Worm (Caenorhabditis elegans) whole organism, late embryonic: Measurements from ENCODE around the gene gfl-1.

Experiments used
- F13H6.1 ChIP-seq: sonication (generic microtip); optimal IDR thresholded peaks from 2 replicates; lab custom pipeline; 2016; ENCODE audit warnings: missing genetic modification characterization, missing compliant biosample characterization
- K02D7.2 ChIP-seq: sonication (generic microtip); optimal IDR thresholded peaks from 2 replicates; lab custom pipeline; 2017; ENCODE audit warnings: mild to moderate bottlenecking, missing genetic modification characterization, missing compliant biosample characterization
- Y22D7AL.16 ChIP-seq: sonication (generic microtip); optimal IDR thresholded peaks from 2 replicates; lab custom pipeline; 2016; ENCODE audit warnings: missing genetic modification characterization, missing compliant biosample characterization
- ama-1 ChIP-seq: fragments of 150-350 bp; optimal IDR thresholded peaks from 2 replicates; lab custom pipeline; 2014
- ceh-18 ChIP-seq: sonication (generic microtip); optimal IDR thresholded peaks from 2 replicates; lab custom pipeline; 2016; ENCODE audit warnings: missing genetic modification characterization, missing compliant biosample characterization
- ceh-19 ChIP-seq: fragments of 200-800 bp; sonication (Bioruptor generic); optimal IDR thresholded peaks from 2 replicates; lab custom pipeline; 2018; ENCODE audit warnings: mild to moderate bottlenecking, missing genetic modification characterization, missing compliant biosample characterization
- ceh-30 ChIP-seq: fragments of 150-350 bp; optimal IDR thresholded peaks from 2 replicates; lab custom pipeline; 2014; ENCODE audit warnings: missing biosample characterization, missing genetic modification characterization
- ceh-45 ChIP-seq: fragments of 200-800 bp; sonication (Bioruptor generic); IDR thresholded peaks from 2 replicates; pipeline ENCODE4 v1.3.6; 2022; ENCODE audit warnings: missing genetic modification reagents, missing genetic modification characterization, missing compliant biosample characterization
- ceh-48 ChIP-seq: sonication (generic microtip); optimal IDR thresholded peaks from 2 replicates; lab custom pipeline; 2016; ENCODE audit warnings: missing genetic modification characterization, inconsistent platforms, missing compliant biosample characterization
- ceh-6 ChIP-seq: fragments of 200-800 bp; sonication (Bioruptor generic); optimal IDR thresholded peaks from 2 replicates; lab custom pipeline; 2018; ENCODE audit warnings: mild to moderate bottlenecking, missing genetic modification characterization, missing compliant biosample characterization
- ceh-9 ChIP-seq: sonication (generic microtip); optimal IDR thresholded peaks from 2 replicates; lab custom pipeline; 2016; ENCODE audit warnings: mild to moderate bottlenecking, missing genetic modification characterization, inconsistent platforms, missing compliant biosample characterization
- che-1 ChIP-seq: sonication (generic microtip); optimal IDR thresholded peaks from 2 replicates; lab custom pipeline; 2016; ENCODE audit warnings: mild to moderate bottlenecking, missing genetic modification characterization, missing compliant biosample characterization
- elt-2 ChIP-seq: sonication (generic microtip); optimal IDR thresholded peaks from 2 replicates; lab custom pipeline; 2016; ENCODE audit warnings: missing genetic modification reagents, missing genetic modification characterization, missing compliant biosample characterization
- elt-4 ChIP-seq: sonication (generic microtip); optimal IDR thresholded peaks from 2 replicates; lab custom pipeline; 2016; ENCODE audit warnings: missing genetic modification characterization, missing compliant biosample characterization
- eyg-1 ChIP-seq: sonication (generic microtip); optimal IDR thresholded peaks from 2 replicates; lab custom pipeline; 2016; ENCODE audit warnings: missing genotype, missing genetic modification characterization, missing compliant biosample characterization
- fax-1 ChIP-seq: sonication (generic microtip); optimal IDR thresholded peaks from 2 replicates; lab custom pipeline; 2016; ENCODE audit warnings: missing genotype, missing genetic modification characterization, missing compliant biosample characterization
- fkh-6 ChIP-seq: sonication (generic microtip); optimal IDR thresholded peaks from 2 replicates; lab custom pipeline; 2016; ENCODE audit warnings: missing genetic modification characterization, missing compliant biosample characterization
- gmeb-2 ChIP-seq: sonication (generic microtip); optimal IDR thresholded peaks from 2 replicates; lab custom pipeline; 2016; ENCODE audit warnings: missing genetic modification characterization, inconsistent platforms, missing compliant biosample characterization
- hlh-15 ChIP-seq: sonication (generic microtip); optimal IDR thresholded peaks from 2 replicates; lab custom pipeline; 2016; ENCODE audit warnings: missing genetic modification characterization, missing compliant biosample characterization
- hlh-30 ChIP-seq: sonication (generic microtip); optimal IDR thresholded peaks from 2 replicates; lab custom pipeline; 2017; ENCODE audit warnings: antibody characterized with exemption, missing genetic modification characterization, missing compliant biosample characterization; ENCODE audit not compliant: insufficient read depth
- hlh-8 ChIP-seq: sonication (generic microtip); optimal IDR thresholded peaks from 2 replicates; lab custom pipeline; 2016; ENCODE audit warnings: missing genotype, missing genetic modification characterization, missing compliant biosample characterization
- lin-11 ChIP-seq: fragments of 200-800 bp; sonication (Bioruptor generic); optimal IDR thresholded peaks from 2 replicates; lab custom pipeline; 2018; ENCODE audit warnings: mild to moderate bottlenecking, missing genetic modification characterization, missing compliant biosample characterization
- nfya-1 ChIP-seq: sonication (generic microtip); optimal IDR thresholded peaks from 2 replicates; lab custom pipeline; 2017; ENCODE audit warnings: missing genetic modification characterization, mild to moderate bottlenecking, missing compliant biosample characterization, antibody characterized with exemption, moderate library complexity
- npax-4 ChIP-seq: sonication (generic microtip); optimal IDR thresholded peaks from 2 replicates; lab custom pipeline; 2016; ENCODE audit warnings: missing genetic modification characterization, missing compliant biosample characterization
- odd-2 ChIP-seq: sonication (generic microtip); optimal IDR thresholded peaks from 2 replicates; lab custom pipeline; 2017; ENCODE audit warnings: antibody characterized with exemption, mild to moderate bottlenecking, missing genetic modification characterization, missing compliant biosample characterization
- pag-3 ChIP-seq: sonication (generic microtip); optimal IDR thresholded peaks from 2 replicates; lab custom pipeline; 2016; ENCODE audit warnings: missing compliant biosample characterization, missing genetic modification characterization, borderline replicate concordance
- pat-9 ChIP-seq: fragments of 200-800 bp; sonication (Bioruptor generic); optimal IDR thresholded peaks from 2 replicates; lab custom pipeline; 2018; ENCODE audit warnings: mild to moderate bottlenecking, missing genetic modification characterization, moderate library complexity, missing compliant biosample characterization
- pax-1 ChIP-seq: fragments of 150-350 bp; optimal IDR thresholded peaks from 2 replicates; lab custom pipeline; 2014; ENCODE audit warnings: missing biosample characterization, missing genetic modification characterization
- pha-2 ChIP-seq: sonication (generic microtip); optimal IDR thresholded peaks from 2 replicates; lab custom pipeline; 2017; ENCODE audit warnings: mild to moderate bottlenecking, missing genetic modification characterization, missing compliant biosample characterization
- pha-4 ChIP-seq: fragments of 150-350 bp; optimal IDR thresholded peaks from 2 replicates; lab custom pipeline; 2018; ENCODE audit warnings: missing biosample characterization, missing genetic modification reagents, missing genetic modification characterization
- pqm-1 ChIP-seq: sonication (generic microtip); optimal IDR thresholded peaks from 2 replicates; lab custom pipeline; 2016; ENCODE audit warnings: missing genetic modification characterization, missing compliant biosample characterization
- sdc-2 ChIP-seq: sonication (generic microtip); optimal IDR thresholded peaks from 2 replicates; lab custom pipeline; 2016; ENCODE audit warnings: missing genotype, missing genetic modification characterization, missing compliant biosample characterization
- sox-4 ChIP-seq: sonication (generic microtip); optimal IDR thresholded peaks from 2 replicates; lab custom pipeline; 2017; ENCODE audit warnings: mild to moderate bottlenecking, missing genetic modification characterization, inconsistent platforms, missing compliant biosample characterization
- tbx-2 ChIP-seq: sonication (generic microtip); optimal IDR thresholded peaks from 2 replicates; lab custom pipeline; 2016; ENCODE audit warnings: missing genetic modification characterization, missing compliant biosample characterization
- tbx-7 ChIP-seq: sonication (generic microtip); optimal IDR thresholded peaks from 2 replicates; lab custom pipeline; 2016; ENCODE audit warnings: missing genotype, missing genetic modification characterization, missing compliant biosample characterization
- unc-3 ChIP-seq, 2 experiments: fragments of 200-800 bp in 1 of 2; sonication (Bioruptor generic) in 1 of 2; sonication (generic microtip) in 1 of 2; conservative IDR thresholded peaks in 1 of 2; optimal IDR thresholded peaks in 1 of 2; 2 replicates each; pipeline versions ENCODE4 v1.3.6 to Lab custom; 2016 to 2022; ENCODE audit warnings: missing compliant biosample characterization in 2 of 2, missing genetic modification characterization in 2 of 2, missing genetic modification reagents in 1 of 2
- ztf-16 ChIP-seq: sonication (generic microtip); optimal IDR thresholded peaks from 2 replicates; lab custom pipeline; 2017; ENCODE audit warnings: missing genetic modification characterization, missing compliant biosample characterization

Gene gfl-1

DNA sequence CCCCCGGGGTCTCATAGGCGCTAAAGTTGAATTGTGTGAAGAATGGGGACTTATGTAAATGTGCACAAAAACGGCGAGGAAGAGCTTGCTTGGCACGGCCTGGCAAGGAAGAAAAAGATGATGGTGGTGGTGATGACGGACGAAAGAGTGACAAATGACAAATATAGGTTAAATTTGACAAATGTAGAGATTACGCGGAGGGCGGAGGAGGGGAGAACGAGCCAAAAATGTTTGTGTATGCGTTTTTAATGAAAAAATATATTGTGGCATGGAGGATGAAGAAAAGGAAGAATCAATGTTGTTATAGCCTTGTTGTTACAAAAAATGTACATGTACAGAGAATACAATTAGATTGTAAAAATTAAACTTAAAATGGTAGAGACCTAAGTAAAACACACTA lies 34.2 kb upstream of the gfl-1 start:
- no peak for TF ChIP-seq ama-1 (lab: Kevin White, UChicago)
- peak; percentile 1 for TF ChIP-seq ceh-18 (tag; lab: Kevin White, UChicago)
- TF ChIP-seq, all 69 proteins: peak for 1

DNA sequence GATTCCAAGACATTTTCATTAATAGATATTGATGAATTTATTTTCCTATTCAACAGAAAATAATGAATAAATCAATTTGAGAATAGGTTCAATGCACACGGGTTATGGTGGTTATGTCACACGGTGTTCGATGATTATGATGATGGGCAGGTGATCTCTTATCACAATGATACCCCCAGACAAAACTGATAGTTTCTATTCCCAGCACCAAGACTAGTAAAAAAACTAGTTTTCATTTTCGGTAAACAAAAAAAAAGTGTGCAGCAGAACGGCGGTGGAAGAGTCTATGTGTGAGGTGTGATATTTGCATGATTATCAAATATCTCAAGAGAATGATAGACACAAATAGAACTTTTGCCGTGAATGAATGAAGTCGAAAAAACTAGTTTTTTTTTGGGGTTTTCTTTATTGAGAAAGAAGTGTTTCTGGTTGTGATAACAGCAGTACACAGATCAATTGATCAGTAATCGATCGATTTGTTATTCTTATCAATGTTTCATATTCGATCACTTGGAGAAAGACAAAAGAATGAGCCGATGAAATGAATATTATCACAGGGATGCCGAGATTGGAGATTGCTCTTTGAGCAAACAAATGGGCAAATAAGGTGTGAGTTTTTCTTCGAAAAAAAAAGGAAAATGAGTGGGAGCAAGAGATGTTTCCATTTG lies 33.1 kb upstream of the gfl-1 start:
- TF ChIP-seq ceh-45 (no peak), K02D7.2 (tag; lab: Kevin White, UChicago) (no peak), elt-2 (tag; lab: Kevin White, UChicago) (peak; percentile 46)

- TF ChIP-seq pat-9: no peak
- TF ChIP-seq pha-2: no peak
- TF ChIP-seq fkh-6: no peak
- no peak for TF ChIP-seq ceh-6 (GFP tag; lab: Kevin White, UChicago)
- TF ChIP-seq ztf-16 (tag; lab: Kevin White, UChicago): no peak
- TF ChIP-seq ama-1 (lab: Kevin White, UChicago): no peak
These were observed 32.0 kb upstream of the gfl-1 start for ce11 chrIV:11489077-11489476.

ce11 chrIV:11489610-11490339 lies 31.3 kb upstream of the gfl-1 start:
- no peak for TF ChIP-seq npax-4 (tag; lab: Kevin White, UChicago)
- TF ChIP-seq tbx-2 (tag; lab: Kevin White, UChicago): peak; percentile 7
- peak; percentile 20 for TF ChIP-seq hlh-8 (tag; lab: Kevin White, UChicago)
- peak; percentile 25 for TF ChIP-seq nfya-1 (tag; lab: Kevin White, UChicago)
- TF ChIP-seq ceh-18 (tag; lab: Kevin White, UChicago): peak; percentile 86
- TF ChIP-seq, all 69 proteins: peak for 4

DNA sequence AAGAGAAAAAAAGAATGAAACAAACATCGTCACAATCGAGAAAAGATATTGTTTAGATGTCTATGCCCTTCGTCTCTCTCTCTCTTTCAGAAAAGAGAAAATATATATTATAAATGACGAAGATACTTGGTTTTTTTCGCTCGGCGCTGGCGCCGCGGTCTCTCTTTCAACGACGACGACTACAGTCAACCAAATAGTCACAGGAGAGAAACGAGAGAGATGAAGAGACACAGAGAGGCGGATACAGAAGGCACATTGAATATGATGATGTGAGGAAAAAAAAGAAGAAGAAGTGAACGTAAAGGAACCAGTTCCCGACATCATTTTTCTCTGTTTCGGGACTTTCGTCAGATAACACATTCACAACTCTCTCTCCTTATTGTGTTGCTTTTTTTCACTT lies 29.7 kb upstream of the gfl-1 start:
- no peak for TF ChIP-seq F13H6.1 (tag; lab: Kevin White, UChicago)
- TF ChIP-seq che-1: no peak
- TF ChIP-seq lin-11 (tag; lab: Kevin White, UChicago): no peak
- TF ChIP-seq npax-4 (tag; lab: Kevin White, UChicago): no peak
- TF ChIP-seq pha-4 (tag; lab: Kevin White, UChicago): no peak
- no peak for TF ChIP-seq ceh-30 (tag; lab: Kevin White, UChicago)
- no peak for TF ChIP-seq K02D7.2 (tag; lab: Kevin White, UChicago)
- TF ChIP-seq, all 69 proteins: peak for 0

- no peak for TF ChIP-seq ceh-45
- TF ChIP-seq ceh-48: no peak
- TF ChIP-seq pax-1 (tag; lab: Kevin White, UChicago): no peak
- TF ChIP-seq ceh-9 (tag; lab: Kevin White, UChicago): no peak
These were observed 28.7 kb upstream of the gfl-1 start for ce11 chrIV:11492345-11492744.

DNA sequence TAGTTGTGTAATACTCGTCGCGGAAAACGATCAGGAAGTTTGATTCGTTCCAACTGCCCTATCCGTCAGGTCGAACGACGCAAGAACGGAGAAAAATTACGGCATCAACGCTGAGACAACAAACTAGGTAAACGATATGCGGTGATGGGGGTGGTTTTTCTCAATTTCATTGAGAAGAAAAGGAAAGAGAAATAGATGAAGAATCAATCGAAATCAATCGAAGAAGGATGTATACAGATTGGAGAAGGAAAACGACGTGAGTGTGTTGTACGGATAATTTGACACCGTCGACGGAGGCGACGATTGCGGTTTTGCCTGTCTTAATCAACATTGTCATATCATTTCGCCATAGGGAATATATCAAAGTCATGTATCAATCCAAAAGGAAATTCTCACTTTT lies 27.2 kb upstream of the gfl-1 start:
- TF ChIP-seq gmeb-2 (tag; lab: Kevin White, UChicago): no peak
- TF ChIP-seq tbx-2 (tag; lab: Kevin White, UChicago): no peak
- no peak for TF ChIP-seq ceh-45
- TF ChIP-seq hlh-30: no peak
- TF ChIP-seq Y22D7AL.16 (tag; lab: Kevin White, UChicago): no peak
- TF ChIP-seq fax-1: no peak
- no peak for TF ChIP-seq eyg-1 (tag; lab: Kevin White, UChicago)
- TF ChIP-seq sox-4: no peak
- no peak for TF ChIP-seq unc-3 (GFP tag; conservative IDR thresholded peaks at IDR 0.05; lab: Robert Waterston, UW)
- no peak for TF ChIP-seq unc-3 (tag; optimal IDR thresholded peaks at IDR 0.05; lab: Kevin White, UChicago)
- no peak for TF ChIP-seq pqm-1 (tag; lab: Kevin White, UChicago)
- no peak for TF ChIP-seq pat-9
- no peak for TF ChIP-seq ceh-6 (GFP tag; lab: Kevin White, UChicago)
- no peak for TF ChIP-seq elt-4
- no peak for TF ChIP-seq hlh-15 (tag; lab: Kevin White, UChicago)
- no peak for TF ChIP-seq tbx-7 (tag; lab: Kevin White, UChicago)
- TF ChIP-seq odd-2 (tag; lab: Kevin White, UChicago): no peak
- no peak for TF ChIP-seq pag-3 (tag; lab: Kevin White, UChicago)
- no peak for TF ChIP-seq ama-1 (lab: Kevin White, UChicago)
- no peak for TF ChIP-seq ceh-19 (GFP tag; lab: Kevin White, UChicago)
- TF ChIP-seq sdc-2 (tag; lab: Kevin White, UChicago): no peak
- TF ChIP-seq, all 69 proteins: peak for 0
